Fruit fly (Drosophila melanogaster) whole organism, prepupa: ENCODE data around the gene mRpL16.

Experiments
- CG1621 ChIP-seq: fragments of 200-800 bp; sonication (Bioruptor generic); optimal IDR thresholded peaks from 3 replicates; lab custom pipeline; 2018; ENCODE audit warnings: missing biosample characterization, mild to moderate bottlenecking, missing genetic modification characterization
- CG3919 ChIP-seq: fragments of 200-800 bp; sonication (Bioruptor generic); optimal IDR thresholded peaks from 3 replicates; lab custom pipeline; 2016; ENCODE audit warnings: missing biosample characterization, missing genetic modification characterization
- CG8632 ChIP-seq: fragments of 200-800 bp; sonication (Bioruptor generic); optimal IDR thresholded peaks from 3 replicates; lab custom pipeline; 2016; ENCODE audit warnings: missing biosample characterization, missing genetic modification characterization
- eg ChIP-seq: fragments of 200-800 bp; sonication (Bioruptor generic); IDR thresholded peaks from 3 replicates; pipeline ENCODE4 v1.3.6; 2022; ENCODE audit warnings: missing biosample characterization, missing genetic modification characterization
- fkh ChIP-seq: fragments of 200-800 bp; sonication (Bioruptor generic); optimal IDR thresholded peaks from 3 replicates; lab custom pipeline; 2017; ENCODE audit warnings: missing biosample characterization, mild to moderate bottlenecking, missing genetic modification characterization, moderate library complexity

dm6 chrX:1845413-1845951, 44.6 kb upstream of the mRpL16 start:
- TF ChIP-seq CG3919 (GFP tag; lab: Kevin White, UChicago) (no peak), fkh (GFP tag; lab: Kevin White, UChicago) (peak; percentile 76), CG1621 (no peak), CG8632 (GFP tag; lab: Kevin White, UChicago) (no peak), eg (GFP tag; lab: Robert Waterston, UW) (no peak)
